Fruit fly (Drosophila melanogaster) whole organism, embryonic: Measurements from ENCODE around the gene alphaTub84B.

ENCODE experiments used
- Abd-B ChIP-seq: fragments of 200-800 bp; sonication (Bioruptor generic); optimal IDR thresholded peaks from 2 replicates; lab custom pipeline; 2018; ENCODE audit warnings: missing biosample characterization, mild to moderate bottlenecking, missing genetic modification characterization, moderate library complexity
- Adf1 ChIP-seq: fragments of 200-800 bp; sonication (Bioruptor generic); IDR thresholded peaks from 2 replicates; pipeline ENCODE4 v1.3.6; 2022; ENCODE audit warnings: missing biosample characterization, missing genetic modification characterization
- Awh ChIP-seq: fragments of 200-800 bp; sonication (Bioruptor generic); IDR thresholded peaks from 2 replicates; pipeline ENCODE4, ENCODE4 v1.3.6; 2022; ENCODE audit warnings: missing biosample characterization, missing genetic modification characterization
- B-H2 ChIP-seq: fragments of 200-800 bp; sonication (Bioruptor generic); optimal IDR thresholded peaks from 2 replicates; lab custom pipeline; 2018; ENCODE audit warnings: missing biosample characterization, mild to moderate bottlenecking, missing genetic modification characterization
- CG10209 ChIP-seq: fragments of 200-800 bp; sonication (Bioruptor generic); optimal IDR thresholded peaks from 3 replicates; lab custom pipeline; 2017; ENCODE audit warnings: missing biosample characterization, mild to moderate bottlenecking, missing genetic modification characterization, missing genetic modification reagents
- CG10321 ChIP-seq: fragments of 200-800 bp; sonication (Bioruptor generic); IDR thresholded peaks from 2 replicates; pipeline ENCODE4 v1.3.6; 2022; ENCODE audit warnings: missing biosample characterization, missing genetic modification characterization
- CG11398 ChIP-seq: fragments of 200-800 bp; sonication (Bioruptor generic); optimal IDR thresholded peaks from 2 replicates; lab custom pipeline; 2016; ENCODE audit warnings: missing biosample characterization, missing genetic modification characterization
- CG11696 ChIP-seq: fragments of 200-800 bp; sonication (Bioruptor generic); IDR thresholded peaks from 2 replicates; pipeline ENCODE4 v1.3.6; 2022; ENCODE audit warnings: missing biosample characterization, missing genetic modification characterization
- CG12942 ChIP-seq: fragments of 200-800 bp; sonication (Bioruptor generic); optimal IDR thresholded peaks from 3 replicates; lab custom pipeline; 2016; ENCODE audit warnings: missing biosample characterization, missing genetic modification characterization
- CG13296 ChIP-seq: fragments of 200-800 bp; sonication (Bioruptor generic); optimal IDR thresholded peaks from 3 replicates; lab custom pipeline; 2018; ENCODE audit warnings: missing biosample characterization, mild to moderate bottlenecking, missing genetic modification characterization
- CG13624 ChIP-seq: fragments of 200-800 bp; sonication (Bioruptor generic); optimal IDR thresholded peaks from 2 replicates; lab custom pipeline; 2016; ENCODE audit warnings: missing biosample characterization, missing genetic modification characterization
- CG13775 ChIP-seq: fragments of 200-800 bp; sonication (Bioruptor generic); optimal IDR thresholded peaks from 3 replicates; lab custom pipeline; 2017; ENCODE audit warnings: missing biosample characterization, mild to moderate bottlenecking, missing genetic modification characterization
- CG13894 ChIP-seq: fragments of 200-800 bp; sonication (Bioruptor generic); optimal IDR thresholded peaks from 3 replicates; lab custom pipeline; 2018; ENCODE audit warnings: missing biosample characterization, mild to moderate bottlenecking, missing genetic modification characterization, moderate library complexity
- CG15011 ChIP-seq: fragments of 200-800 bp; sonication (Bioruptor generic); optimal IDR thresholded peaks from 3 replicates; lab custom pipeline; 2018; ENCODE audit warnings: missing biosample characterization, mild to moderate bottlenecking, missing genetic modification characterization
- CG15269 ChIP-seq: fragments of 200-800 bp; sonication (Bioruptor generic); optimal IDR thresholded peaks from 2 replicates; lab custom pipeline; 2018; ENCODE audit warnings: missing biosample characterization, mild to moderate bottlenecking, missing genetic modification characterization, moderate library complexity
- CG15514 ChIP-seq: fragments of 200-800 bp; sonication (Bioruptor generic); optimal IDR thresholded peaks from 3 replicates; lab custom pipeline; 2017; ENCODE audit warnings: missing biosample characterization, missing genetic modification characterization, mild to moderate bottlenecking, moderate library complexity, missing genetic modification reagents
- CG2120 ChIP-seq: fragments of 200-800 bp; sonication (Bioruptor generic); optimal IDR thresholded peaks from 3 replicates; lab custom pipeline; 2016; ENCODE audit warnings: missing biosample characterization, missing genetic modification characterization
- CG2129 ChIP-seq: fragments of 200-800 bp; sonication (Bioruptor generic); IDR thresholded peaks from 2 replicates; pipeline ENCODE4 v1.3.6; 2022; ENCODE audit warnings: missing biosample characterization, missing genetic modification characterization; ENCODE audit not compliant: partially characterized antibody
- CG2199 ChIP-seq: fragments of 200-800 bp; sonication (Bioruptor generic); IDR thresholded peaks from 3 replicates; pipeline ENCODE4 v1.3.6; 2022; ENCODE audit warnings: missing biosample characterization, missing genetic modification characterization
- CG3065 ChIP-seq: fragments of 200-800 bp; sonication (Bioruptor generic); optimal IDR thresholded peaks from 2 replicates; lab custom pipeline; 2016; ENCODE audit warnings: missing biosample characterization, missing genetic modification characterization
- CG31365 ChIP-seq: fragments of 200-800 bp; sonication (Bioruptor generic); optimal IDR thresholded peaks from 2 replicates; lab custom pipeline; 2018; ENCODE audit warnings: missing biosample characterization, mild to moderate bottlenecking, missing genetic modification characterization
- CG31441 ChIP-seq: fragments of 200-800 bp; sonication (Bioruptor generic); IDR thresholded peaks from 2 replicates; pipeline ENCODE4 v1.3.6; 2022; ENCODE audit warnings: missing biosample characterization, missing genetic modification characterization
- CG3407 ChIP-seq: fragments of 200-800 bp; sonication (Bioruptor generic); optimal IDR thresholded peaks from 2 replicates; lab custom pipeline; 2018; ENCODE audit warnings: missing biosample characterization, mild to moderate bottlenecking, missing genetic modification characterization
- CG42726 ChIP-seq: fragments of 200-800 bp; sonication (Bioruptor generic); IDR thresholded peaks from 2 replicates; pipeline ENCODE4 v1.3.6; 2022; ENCODE audit warnings: missing biosample characterization, missing genetic modification characterization; ENCODE audit not compliant: partially characterized antibody
- CG4328 ChIP-seq: fragments of 200-800 bp; sonication (Bioruptor generic); optimal IDR thresholded peaks from 3 replicates; lab custom pipeline; 2017; ENCODE audit warnings: missing biosample characterization, missing genetic modification reagents, missing genetic modification characterization
- CG43689 ChIP-seq: fragments of 200-800 bp; sonication (Bioruptor generic); IDR thresholded peaks from 2 replicates; pipeline ENCODE4 v1.3.6; 2022; ENCODE audit warnings: missing biosample characterization, missing genetic modification characterization
- CG7963 ChIP-seq: fragments of 200-800 bp; sonication (Bioruptor generic); IDR thresholded peaks from 3 replicates; pipeline ENCODE4 v1.3.6; 2022; ENCODE audit warnings: missing biosample characterization, missing genetic modification characterization; ENCODE audit not compliant: partially characterized antibody
- CG9437 ChIP-seq: fragments of 200-800 bp; sonication (Bioruptor generic); optimal IDR thresholded peaks from 2 replicates; lab custom pipeline; 2018; ENCODE audit warnings: missing biosample characterization, mild to moderate bottlenecking, missing genetic modification characterization
- CG9609 ChIP-seq: fragments of 200-800 bp; sonication (Bioruptor generic); optimal IDR thresholded peaks from 3 replicates; lab custom pipeline; 2016; ENCODE audit warnings: missing biosample characterization, missing genetic modification characterization
- CG9817 ChIP-seq: fragments of 200-800 bp; sonication (Bioruptor generic); optimal IDR thresholded peaks from 2 replicates; lab custom pipeline; 2018; ENCODE audit warnings: missing biosample characterization, mild to moderate bottlenecking, missing genetic modification characterization, moderate library complexity
- Deaf1 ChIP-seq: fragments of 200-800 bp; optimal IDR thresholded peaks from 3 replicates; lab custom pipeline; 2019; ENCODE audit warnings: missing biosample characterization, mild to moderate bottlenecking, missing genetic modification characterization, moderate library complexity
- Fer1 ChIP-seq: fragments of 200-800 bp; sonication (Bioruptor generic); optimal IDR thresholded peaks from 2 replicates; lab custom pipeline; 2017; ENCODE audit warnings: missing biosample characterization, mild to moderate bottlenecking, missing genetic modification characterization
- HmgD ChIP-seq: fragments of 200-800 bp; sonication (Bioruptor generic); optimal IDR thresholded peaks from 3 replicates; lab custom pipeline; 2016; ENCODE audit warnings: missing biosample characterization, missing genetic modification characterization
- MTF-1 ChIP-seq: fragments of 200-800 bp; sonication (Bioruptor generic); optimal IDR thresholded peaks from 2 replicates; lab custom pipeline; 2018; ENCODE audit warnings: missing biosample characterization, mild to moderate bottlenecking, missing genetic modification characterization, borderline replicate concordance
- Nf-YC ChIP-seq: fragments of 200-800 bp; optimal IDR thresholded peaks from 3 replicates; lab custom pipeline; 2019; ENCODE audit warnings: missing biosample characterization, mild to moderate bottlenecking, missing genetic modification characterization, moderate library complexity
- Optix ChIP-seq: fragments of 200-800 bp; sonication (Bioruptor generic); IDR thresholded peaks from 3 replicates; pipeline ENCODE4 v1.3.6; 2022; ENCODE audit warnings: missing biosample characterization, missing genetic modification characterization
- Rfx ChIP-seq: fragments of 200-800 bp; sonication (Bioruptor generic); IDR thresholded peaks from 2 replicates; pipeline ENCODE4 v1.3.6; 2022; ENCODE audit warnings: missing biosample characterization, missing genetic modification characterization
- Spps ChIP-seq: fragments of 200-800 bp; sonication (Bioruptor generic); optimal IDR thresholded peaks from 2 replicates; lab custom pipeline; 2018; ENCODE audit warnings: missing biosample characterization, mild to moderate bottlenecking, missing genetic modification characterization
- bab2 ChIP-seq: fragments of 200-800 bp; sonication (Bioruptor generic); optimal IDR thresholded peaks from 2 replicates; lab custom pipeline; 2016; ENCODE audit warnings: missing biosample characterization, missing genetic modification characterization
- ci ChIP-seq: fragments of 200-800 bp; sonication (Bioruptor generic); IDR thresholded peaks from 3 replicates; pipeline ENCODE4 v1.3.6; 2022; ENCODE audit warnings: missing biosample characterization, missing genetic modification characterization
- dimm ChIP-seq: fragments of 200-800 bp; sonication (Bioruptor generic); IDR thresholded peaks from 2 replicates; pipeline ENCODE4 v1.3.6; 2022; ENCODE audit warnings: missing biosample characterization, missing genetic modification characterization
- exex ChIP-seq: fragments of 200-800 bp; sonication (Bioruptor generic); optimal IDR thresholded peaks from 4 replicates; lab custom pipeline; 2018; ENCODE audit warnings: missing biosample characterization, mild to moderate bottlenecking, missing genetic modification characterization, moderate library complexity
- ftz-f1 ChIP-seq: fragments of 200-800 bp; sonication (Bioruptor generic); optimal IDR thresholded peaks from 2 replicates; lab custom pipeline; 2016; ENCODE audit warnings: missing biosample characterization, missing genetic modification characterization
- her ChIP-seq: fragments of 200-800 bp; sonication (Bioruptor generic); optimal IDR thresholded peaks from 2 replicates; lab custom pipeline; 2016; ENCODE audit warnings: missing biosample characterization, missing genetic modification characterization
- lmd ChIP-seq: fragments of 200-800 bp; sonication (Bioruptor generic); IDR thresholded peaks from 2 replicates; pipeline ENCODE4 v1.3.6; 2022; ENCODE audit warnings: missing biosample characterization, missing genetic modification characterization
- org-1 ChIP-seq: fragments of 200-800 bp; sonication (Bioruptor generic); optimal IDR thresholded peaks from 2 replicates; lab custom pipeline; 2017; ENCODE audit warnings: missing biosample characterization, missing genetic modification characterization
- peb ChIP-seq: fragments of 200-800 bp; sonication (Bioruptor generic); IDR thresholded peaks from 2 replicates; pipeline ENCODE4 v1.3.6; 2022; ENCODE audit warnings: missing biosample characterization, missing genetic modification characterization
- row ChIP-seq: fragments of 200-800 bp; sonication (Bioruptor generic); IDR thresholded peaks from 3 replicates; pipeline ENCODE4 v1.3.6; 2022; ENCODE audit warnings: missing biosample characterization, missing genetic modification characterization
- sr ChIP-seq: fragments of 200-800 bp; sonication (Bioruptor generic); IDR thresholded peaks from 3 replicates; pipeline ENCODE4 v1.3.6; 2022; ENCODE audit warnings: missing biosample characterization, missing genetic modification characterization
- sug ChIP-seq: fragments of 200-800 bp; optimal IDR thresholded peaks from 2 replicates; lab custom pipeline; 2019; ENCODE audit warnings: missing biosample characterization, mild to moderate bottlenecking, missing genetic modification characterization, moderate library complexity
- z ChIP-seq: fragments of 200-800 bp; sonication (Bioruptor generic); IDR thresholded peaks from 3 replicates; pipeline ENCODE4 v1.3.6; 2022; ENCODE audit warnings: missing biosample characterization, missing genetic modification characterization

alphaTub84B gene

DNA sequence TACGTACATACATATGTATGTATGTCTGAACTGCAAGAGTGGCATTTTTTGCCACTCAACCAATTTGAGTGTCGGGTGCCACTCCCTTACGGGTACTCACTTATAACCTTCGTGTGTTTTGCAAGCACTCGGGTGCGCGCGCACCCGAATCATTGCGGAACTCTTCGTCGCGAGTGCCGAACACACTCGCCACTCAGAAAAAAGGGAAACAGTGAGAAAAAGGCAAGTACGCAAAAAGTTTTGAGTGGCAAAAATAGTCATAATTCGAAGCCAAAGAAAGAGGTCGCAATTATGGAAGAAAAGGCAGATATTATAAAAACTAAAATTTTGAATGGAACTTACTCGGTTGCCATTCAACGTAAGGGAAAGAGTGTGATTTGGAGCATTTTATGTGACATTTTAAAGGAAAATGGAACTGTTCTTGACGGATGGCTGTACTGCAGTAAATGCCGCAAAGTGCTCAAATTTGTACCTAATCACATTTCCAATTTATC, 4.0 kb downstream of the alphaTub84B start (continued):
- TF ChIP-seq lmd (GFP tag; lab: Robert Waterston, UW), result no peak
- TF ChIP-seq CG7963 (GFP tag; lab: Robert Waterston, UW), result no peak
- no peak for TF ChIP-seq Optix (GFP tag; lab: Robert Waterston, UW)
- no peak for TF ChIP-seq CG9437 (GFP tag; lab: Kevin White, UChicago)
- TF ChIP-seq CG9609 (GFP tag; lab: Kevin White, UChicago), result no peak
- peak; percentile 61; the same call in 1 of the 3 replicates for TF ChIP-seq CG2199 (GFP tag; lab: Robert Waterston, UW)
- TF ChIP-seq CG11398 (GFP tag; lab: Kevin White, UChicago), result no peak
- TF ChIP-seq Adf1 (GFP tag; lab: Robert Waterston, UW), result no peak; the same call in 1 of the 2 replicates
- peak; percentile 23; the same call in 1 of the 2 replicates for TF ChIP-seq Rfx (GFP tag; lab: Robert Waterston, UW)
- peak; percentile 97 for TF ChIP-seq Deaf1 (tag; lab: Kevin White, UChicago)
- TF ChIP-seq CG15269 (tag; lab: Kevin White, UChicago), result no peak
- no peak for TF ChIP-seq CG42726 (GFP tag; lab: Robert Waterston, UW)
- peak; percentile 37 for TF ChIP-seq Fer1 (GFP tag; lab: Kevin White, UChicago)
- no peak for TF ChIP-seq CG3407 (GFP tag; lab: Kevin White, UChicago)
- TF ChIP-seq sug (tag; lab: Kevin White, UChicago), result peak; percentile 40
- peak; percentile 25 for TF ChIP-seq B-H2 (GFP tag; lab: Kevin White, UChicago)
- TF ChIP-seq CG11696 (GFP tag; lab: Robert Waterston, UW), result no peak
- TF ChIP-seq MTF-1 (GFP tag; lab: Kevin White, UChicago), result no peak
- TF ChIP-seq row, result 0 out of 3 replicates have a peak, but pooled peaks have one; percentile 6
- no peak for TF ChIP-seq Spps (tag; lab: Kevin White, UChicago)
- TF ChIP-seq CG31365 (tag; lab: Kevin White, UChicago), result peak; percentile 10
- no peak for TF ChIP-seq CG31441 (GFP tag; lab: Robert Waterston, UW)
- TF ChIP-seq Abd-B (GFP tag; lab: Kevin White, UChicago), result no peak
- TF ChIP-seq sr (GFP tag; lab: Robert Waterston, UW), result no peak
- TF ChIP-seq dimm, result no peak
- TF ChIP-seq exex (tag; lab: Kevin White, UChicago), result no peak
- TF ChIP-seq CG13624 (GFP tag; lab: Kevin White, UChicago), result peak; percentile 33
- no peak for TF ChIP-seq her
- peak; percentile 69 for TF ChIP-seq ftz-f1
- no peak for TF ChIP-seq CG10209 (GFP tag; lab: Kevin White, UChicago)
- TF ChIP-seq CG13775 (GFP tag; lab: Kevin White, UChicago), result no peak
- TF ChIP-seq Awh (GFP tag; lab: Robert Waterston, UW), result no peak
- TF ChIP-seq CG12942 (GFP tag; lab: Kevin White, UChicago), result no peak
- TF ChIP-seq CG15514 (GFP tag; lab: Kevin White, UChicago), result peak; percentile 68
- no peak for TF ChIP-seq CG9817 (tag; lab: Kevin White, UChicago)
- TF ChIP-seq CG2120 (GFP tag; lab: Kevin White, UChicago), result peak; percentile 20
- no peak for TF ChIP-seq bab2
- no peak for TF ChIP-seq HmgD
- TF ChIP-seq Nf-YC (tag; lab: Kevin White, UChicago), result no peak
- TF ChIP-seq org-1, result no peak
- TF ChIP-seq z (GFP tag; lab: Robert Waterston, UW), result peak; percentile 90
- TF ChIP-seq CG10321 (GFP tag; lab: Robert Waterston, UW), result no peak
- TF ChIP-seq CG43689 (GFP tag; lab: Robert Waterston, UW), result no peak
- TF ChIP-seq CG15011 (GFP tag; lab: Kevin White, UChicago), result no peak
- peak; percentile 31 for TF ChIP-seq CG13894
- TF ChIP-seq CG3065 (GFP tag; lab: Kevin White, UChicago), result no peak
- TF ChIP-seq peb (GFP tag; lab: Robert Waterston, UW), result no peak
- TF ChIP-seq CG13296 (GFP tag; lab: Kevin White, UChicago), result peak; percentile 3
- TF ChIP-seq ci, result 0 out of 3 replicates have a peak, but pooled peaks have one; percentile 28
- TF ChIP-seq CG4328, result no peak
- TF ChIP-seq CG2129 (GFP tag; lab: Robert Waterston, UW), result no peak
